Fruit fly (Drosophila melanogaster) whole organism, embryonic: ENCODE measurements around the gene nerfin-2.

Source experiments
- Antp ChIP-seq: fragments of 200-800 bp; sonication (Bioruptor generic); optimal IDR thresholded peaks from 3 replicates; lab custom pipeline; 2016; ENCODE audit warnings: missing biosample characterization, missing genetic modification characterization
- C15 ChIP-seq: fragments of 200-800 bp; sonication (Bioruptor generic); IDR thresholded peaks from 3 replicates; pipeline ENCODE4 v1.3.6; 2022; ENCODE audit warnings: missing biosample characterization, missing genetic modification characterization
- CG10543 ChIP-seq: fragments of 200-800 bp; sonication (Bioruptor generic); optimal IDR thresholded peaks from 3 replicates; lab custom pipeline; 2017; ENCODE audit warnings: missing biosample characterization, mild to moderate bottlenecking, missing genetic modification characterization, moderate library complexity
- CG16863 ChIP-seq: fragments of 200-800 bp; sonication (Bioruptor generic); optimal IDR thresholded peaks from 3 replicates; lab custom pipeline; 2016; ENCODE audit warnings: missing biosample characterization, missing genetic modification characterization
- CG18599 ChIP-seq: fragments of 200-800 bp; sonication (Bioruptor generic); optimal IDR thresholded peaks from 3 replicates; lab custom pipeline; 2017; ENCODE audit warnings: missing biosample characterization, missing genetic modification characterization, mild to moderate bottlenecking, moderate library complexity, missing genetic modification reagents
- CG2116 ChIP-seq: fragments of 200-800 bp; sonication (Bioruptor generic); optimal IDR thresholded peaks from 3 replicates; lab custom pipeline; 2018; ENCODE audit warnings: missing biosample characterization, mild to moderate bottlenecking, missing genetic modification characterization
- CG30020 ChIP-seq: fragments of 200-800 bp; optimal IDR thresholded peaks from 2 replicates; lab custom pipeline; 2019; ENCODE audit warnings: missing biosample characterization, mild to moderate bottlenecking, missing genetic modification characterization, moderate library complexity
- CG31388 ChIP-seq: fragments of 200-800 bp; sonication (Bioruptor generic); optimal IDR thresholded peaks from 2 replicates; lab custom pipeline; 2016; ENCODE audit warnings: missing biosample characterization, missing genetic modification characterization
- CG3847 ChIP-seq: fragments of 200-800 bp; sonication (Bioruptor generic); IDR thresholded peaks from 2 replicates; pipeline ENCODE4 v1.3.6; 2022; ENCODE audit warnings: missing biosample characterization, missing genetic modification characterization
- CG42726 ChIP-seq: fragments of 200-800 bp; sonication (Bioruptor generic); IDR thresholded peaks from 2 replicates; pipeline ENCODE4 v1.3.6; 2022; ENCODE audit warnings: missing biosample characterization, missing genetic modification characterization; ENCODE audit not compliant: partially characterized antibody
- CG4328 ChIP-seq: fragments of 200-800 bp; sonication (Bioruptor generic); optimal IDR thresholded peaks from 3 replicates; lab custom pipeline; 2017; ENCODE audit warnings: missing biosample characterization, missing genetic modification reagents, missing genetic modification characterization
- CG4404 ChIP-seq: fragments of 200-800 bp; sonication (Bioruptor generic); IDR thresholded peaks from 2 replicates; pipeline ENCODE4 v1.3.6; 2022; ENCODE audit warnings: missing biosample characterization, missing genetic modification characterization
- CG4424 ChIP-seq: fragments of 200-800 bp; sonication (Bioruptor generic); optimal IDR thresholded peaks from 3 replicates; lab custom pipeline; 2016; ENCODE audit warnings: missing biosample characterization, missing genetic modification characterization
- CG5953 ChIP-seq: fragments of 200-800 bp; sonication (Bioruptor generic); IDR thresholded peaks from 2 replicates; pipeline ENCODE4 v1.3.6; 2022; ENCODE audit warnings: missing biosample characterization, missing genetic modification characterization
- CG7745 ChIP-seq: fragments of 200-800 bp; sonication (Bioruptor generic); optimal IDR thresholded peaks from 2 replicates; lab custom pipeline; 2018; ENCODE audit warnings: missing biosample characterization, mild to moderate bottlenecking, missing genetic modification characterization, moderate library complexity
- CG7987 ChIP-seq: fragments of 200-800 bp; sonication (Bioruptor generic); optimal IDR thresholded peaks from 2 replicates; lab custom pipeline; 2018; ENCODE audit warnings: missing biosample characterization, mild to moderate bottlenecking, missing genetic modification characterization, moderate library complexity
- CG8924 ChIP-seq: fragments of 200-800 bp; optimal IDR thresholded peaks from 3 replicates; lab custom pipeline; 2019; ENCODE audit warnings: missing biosample characterization, mild to moderate bottlenecking, missing genetic modification characterization, moderate library complexity
- CG9437 ChIP-seq: fragments of 200-800 bp; sonication (Bioruptor generic); optimal IDR thresholded peaks from 2 replicates; lab custom pipeline; 2018; ENCODE audit warnings: missing biosample characterization, mild to moderate bottlenecking, missing genetic modification characterization
- Dfd ChIP-seq, 2 experiments: fragments of >200 bp; optimal IDR thresholded peaks; 2 replicates each; lab custom pipeline; 2017; ENCODE audit warnings: missing biosample characterization in 2 of 2, missing genetic modification characterization in 2 of 2
- Doc2 ChIP-seq: fragments of 200-800 bp; sonication (Bioruptor generic); IDR thresholded peaks from 2 replicates; pipeline ENCODE4 v1.3.6; 2022; ENCODE audit warnings: missing biosample characterization, missing genetic modification characterization
- HLH3B ChIP-seq: fragments of 200-800 bp; sonication (Bioruptor generic); IDR thresholded peaks from 2 replicates; pipeline ENCODE4 v1.3.6; 2022; ENCODE audit warnings: missing biosample characterization, missing genetic modification characterization
- HLHmδ ChIP-seq: fragments of 200-800 bp; sonication (Bioruptor generic); optimal IDR thresholded peaks from 2 replicates; lab custom pipeline; 2018; ENCODE audit warnings: missing biosample characterization, mild to moderate bottlenecking, missing genetic modification characterization, moderate library complexity
- Hey ChIP-seq: fragments of 200-800 bp; sonication (Bioruptor generic); optimal IDR thresholded peaks from 3 replicates; lab custom pipeline; 2018; ENCODE audit warnings: missing biosample characterization, mild to moderate bottlenecking, missing genetic modification characterization
- Hr3 ChIP-seq: fragments of 200-800 bp; sonication (Bioruptor generic); optimal IDR thresholded peaks from 3 replicates; lab custom pipeline; 2016; ENCODE audit warnings: missing biosample characterization, missing genetic modification characterization
- Meics ChIP-seq: fragments of 200-800 bp; sonication (Bioruptor generic); optimal IDR thresholded peaks from 2 replicates; lab custom pipeline; 2017; ENCODE audit warnings: missing biosample characterization, mild to moderate bottlenecking, missing genetic modification characterization
- Myb ChIP-seq: fragments of 200-800 bp; sonication (Bioruptor generic); optimal IDR thresholded peaks from 2 replicates; lab custom pipeline; 2016; ENCODE audit warnings: missing biosample characterization, missing genetic modification characterization
- Oli ChIP-seq: fragments of 200-800 bp; sonication (Bioruptor generic); optimal IDR thresholded peaks from 2 replicates; lab custom pipeline; 2018; ENCODE audit warnings: missing biosample characterization, mild to moderate bottlenecking, missing genetic modification characterization, moderate library complexity
- Pdp1 ChIP-seq, 2 experiments: fragments of 200-800 bp; sonication (Bioruptor generic); optimal IDR thresholded peaks; 3 replicates each; lab custom pipeline; 2016; ENCODE audit warnings: missing biosample characterization in 2 of 2, missing genetic modification characterization in 2 of 2, mild to moderate bottlenecking in 1 of 2, moderate library complexity in 1 of 2
- Tbp ChIP-seq: fragments of >200 bp; optimal IDR thresholded peaks from 2 replicates; lab custom pipeline; 2018; ENCODE audit warnings: missing biosample characterization, missing genetic modification characterization
- Trl ChIP-seq, 3 experiments: fragments of >200 bp in 2 of 3; fragments of 200-800 bp in 1 of 3; sonication (Bioruptor generic) in 1 of 3; optimal IDR thresholded peaks; 2 replicates in 1 of 3; 3 replicates in 2 of 3; lab custom pipeline; 2016 to 2017; ENCODE audit warnings: missing biosample characterization in 1 of 3, missing genetic modification characterization in 1 of 3
- amos ChIP-seq: fragments of 200-800 bp; sonication (Bioruptor generic); IDR thresholded peaks from 2 replicates; pipeline ENCODE4 v1.3.6; 2022; ENCODE audit warnings: missing biosample characterization, missing genetic modification characterization; ENCODE audit not compliant: partially characterized antibody
- ato ChIP-seq: fragments of 200-800 bp; sonication (Bioruptor generic); IDR thresholded peaks from 2 replicates; pipeline ENCODE4 v1.3.6; 2022; ENCODE audit warnings: missing biosample characterization, missing genetic modification characterization; ENCODE audit not compliant: partially characterized antibody
- bsh ChIP-seq, 2 experiments: fragments of 200-800 bp; sonication (Bioruptor generic); optimal IDR thresholded peaks; 2 replicates each; lab custom pipeline; 2017 to 2018; ENCODE audit warnings: mild to moderate bottlenecking in 2 of 2, missing biosample characterization in 2 of 2, missing genetic modification characterization in 2 of 2, moderate library complexity in 1 of 2
- chif ChIP-seq, 2 experiments: fragments of 200-800 bp; sonication (Bioruptor generic); optimal IDR thresholded peaks; 3 replicates each; lab custom pipeline; 2016; ENCODE audit warnings: missing biosample characterization in 2 of 2, missing genetic modification characterization in 2 of 2
- corto ChIP-seq: fragments of 200-800 bp; sonication (Bioruptor generic); optimal IDR thresholded peaks from 2 replicates; lab custom pipeline; 2016; ENCODE audit warnings: missing biosample characterization, mild to moderate bottlenecking, missing genetic modification characterization, moderate library complexity
- emc ChIP-seq: fragments of 200-800 bp; sonication (Bioruptor generic); optimal IDR thresholded peaks from 2 replicates; lab custom pipeline; 2016; ENCODE audit warnings: missing biosample characterization, missing genetic modification characterization
- mirr ChIP-seq: fragments of 200-800 bp; sonication (Bioruptor generic); optimal IDR thresholded peaks from 3 replicates; lab custom pipeline; 2018; ENCODE audit warnings: missing biosample characterization, mild to moderate bottlenecking, missing genetic modification characterization
- otp ChIP-seq: fragments of 200-800 bp; sonication (Bioruptor generic); IDR thresholded peaks from 3 replicates; pipeline ENCODE4, ENCODE4 v1.3.6; 2022; ENCODE audit warnings: missing biosample characterization, missing genetic modification characterization
- pan ChIP-seq, 4 experiments: fragments of >200 bp in 3 of 4; fragments of 200-800 bp in 1 of 4; sonication (Bioruptor generic) in 1 of 4; optimal IDR thresholded peaks in 3 of 4; IDR thresholded peaks in 1 of 4; 2 replicates each; pipeline versions ENCODE4 v1.3.6 to Lab custom; 2017 to 2022; ENCODE audit warnings: missing biosample characterization in 2 of 4, missing genetic modification characterization in 2 of 4, mixed read lengths in 1 of 4
- pb ChIP-seq: fragments of 200-800 bp; sonication (Bioruptor generic); optimal IDR thresholded peaks from 3 replicates; lab custom pipeline; 2016; ENCODE audit warnings: missing biosample characterization, missing genetic modification characterization
- peb ChIP-seq: fragments of 200-800 bp; sonication (Bioruptor generic); IDR thresholded peaks from 2 replicates; pipeline ENCODE4 v1.3.6; 2022; ENCODE audit warnings: missing biosample characterization, missing genetic modification characterization
- pzg ChIP-seq: fragments of 200-800 bp; sonication (Bioruptor generic); optimal IDR thresholded peaks from 3 replicates; lab custom pipeline; 2018; ENCODE audit warnings: missing biosample characterization, mild to moderate bottlenecking, missing genetic modification characterization, moderate library complexity
- rib ChIP-seq: fragments of 200-800 bp; sonication (Bioruptor generic); IDR thresholded peaks from 2 replicates; pipeline ENCODE4 v1.3.6; 2022; ENCODE audit warnings: missing biosample characterization, missing genetic modification characterization
- sd ChIP-seq: fragments of 200-800 bp; sonication (Bioruptor generic); optimal IDR thresholded peaks from 3 replicates; lab custom pipeline; 2018; ENCODE audit warnings: missing biosample characterization, mild to moderate bottlenecking, missing genetic modification characterization, moderate library complexity
- sisA ChIP-seq: fragments of 200-800 bp; sonication (Bioruptor generic); IDR thresholded peaks from 2 replicates; pipeline ENCODE4 v1.3.6; 2022; ENCODE audit warnings: missing biosample characterization, missing genetic modification characterization
- slbo ChIP-seq: fragments of 200-800 bp; sonication (Bioruptor generic); IDR thresholded peaks from 2 replicates; pipeline ENCODE4 v1.3.6; 2022; ENCODE audit warnings: missing biosample characterization, missing genetic modification characterization
- stwl ChIP-seq: fragments of 200-800 bp; sonication (Bioruptor generic); optimal IDR thresholded peaks from 3 replicates; lab custom pipeline; 2018; ENCODE audit warnings: missing biosample characterization, mild to moderate bottlenecking, missing genetic modification characterization, moderate library complexity
- tio ChIP-seq: fragments of 200-800 bp; sonication (Bioruptor generic); optimal IDR thresholded peaks from 2 replicates; lab custom pipeline; 2017; ENCODE audit warnings: missing biosample characterization, missing genetic modification characterization, inconsistent platforms
- unpg ChIP-seq: fragments of 200-800 bp; sonication (Bioruptor generic); optimal IDR thresholded peaks from 3 replicates; lab custom pipeline; 2018; ENCODE audit warnings: missing biosample characterization, mild to moderate bottlenecking, missing genetic modification characterization, moderate library complexity
- zen ChIP-seq: fragments of 200-800 bp; sonication (Bioruptor generic); optimal IDR thresholded peaks from 3 replicates; lab custom pipeline; 2018; ENCODE audit warnings: missing biosample characterization, mild to moderate bottlenecking, missing genetic modification characterization, moderate library complexity

The nerfin-2 gene

dm6 chr3R:10053559-10053958 is 17.4 kb upstream of the nerfin-2 start (continued):
- no peak for TF ChIP-seq CG7745 (tag; lab: Kevin White, UChicago)
- no peak for TF ChIP-seq CG9437 (GFP tag; lab: Kevin White, UChicago)
- no peak for TF ChIP-seq bsh (GFP tag; optimal IDR thresholded peaks at IDR 0.05; lab: Kevin White, UChicago)
- TF ChIP-seq C15, result no peak
- TF ChIP-seq Hr3 (GFP tag; lab: Kevin White, UChicago), result no peak
- no peak for TF ChIP-seq Tbp (GFP tag; lab: Kevin White, UChicago)
- TF ChIP-seq Oli (tag; lab: Kevin White, UChicago), result no peak
- no peak for TF ChIP-seq CG18599 (GFP tag; lab: Kevin White, UChicago)
- no peak for TF ChIP-seq CG42726
- no peak for TF ChIP-seq corto
- TF ChIP-seq rib (GFP tag; lab: Robert Waterston, UW), result no peak
- TF ChIP-seq CG5953 (GFP tag; lab: Robert Waterston, UW), result no peak
- no peak for TF ChIP-seq slbo (GFP tag; lab: Robert Waterston, UW)
- TF ChIP-seq Myb (GFP tag; lab: Kevin White, UChicago), result peak; percentile 42
- no peak for TF ChIP-seq pan (optimal IDR thresholded peaks at IDR 0.05; lab: Kevin White, UChicago)
- no peak for TF ChIP-seq pan (GFP tag; optimal IDR thresholded peaks at IDR 0.05 in 1 of 2, IDR thresholded peaks at IDR 0.05 in 1 of 2)
- no peak for TF ChIP-seq CG3847
- no peak for TF ChIP-seq CG16863 (GFP tag; lab: Kevin White, UChicago)
- TF ChIP-seq stwl (tag; lab: Kevin White, UChicago), result peak; percentile 29
- no peak for TF ChIP-seq chif (GFP tag; optimal IDR thresholded peaks at IDR 0.05; lab: Kevin White, UChicago)
- no peak for TF ChIP-seq pb (GFP tag; lab: Kevin White, UChicago)
- TF ChIP-seq Trl (optimal IDR thresholded peaks at IDR 0.05; lab: Kevin White, UChicago), result no peak
- no peak for TF ChIP-seq Trl (GFP tag; optimal IDR thresholded peaks at IDR 0.05; lab: Kevin White, UChicago)
- TF ChIP-seq CG7987 (GFP tag; lab: Kevin White, UChicago), result peak; percentile 0
- no peak for TF ChIP-seq amos (GFP tag; lab: Robert Waterston, UW)
- no peak for TF ChIP-seq peb
- TF ChIP-seq CG31388 (GFP tag; lab: Kevin White, UChicago), result no peak
- no peak for TF ChIP-seq sd (tag; lab: Kevin White, UChicago)
- TF ChIP-seq ato (GFP tag; lab: Robert Waterston, UW), result no peak
- no peak for TF ChIP-seq HLHmδ (GFP tag; lab: Kevin White, UChicago)
- TF ChIP-seq Doc2, result no peak
- TF ChIP-seq HLH3B, result no peak
- TF ChIP-seq pzg, result no peak
- no peak for TF ChIP-seq CG10543 (GFP tag; lab: Kevin White, UChicago)
- TF ChIP-seq tio, result no peak
- TF ChIP-seq mirr (GFP tag; lab: Kevin White, UChicago), result peak; percentile 4
- TF ChIP-seq emc, result no peak
- TF ChIP-seq CG8924 (tag; lab: Kevin White, UChicago), result no peak
- no peak for TF ChIP-seq Pdp1 (GFP tag; optimal IDR thresholded peaks at IDR 0.05; lab: Kevin White, UChicago)
- no peak for TF ChIP-seq Dfd (GFP tag; optimal IDR thresholded peaks at IDR 0.05; lab: Kevin White, UChicago)
- TF ChIP-seq CG30020 (tag; lab: Kevin White, UChicago), result no peak
- no peak for TF ChIP-seq Hey
- no peak for TF ChIP-seq CG4424
- TF ChIP-seq zen (tag; lab: Kevin White, UChicago), result peak; percentile 17
- TF ChIP-seq CG4404 (GFP tag; lab: Robert Waterston, UW), result no peak
- TF ChIP-seq CG4328 (GFP tag; lab: Kevin White, UChicago), result no peak
- peak; percentile 33 for TF ChIP-seq unpg (GFP tag; lab: Kevin White, UChicago)
- peak; percentile 44 for TF ChIP-seq Meics (GFP tag; lab: Kevin White, UChicago)
- TF ChIP-seq otp, result no peak
- no peak for TF ChIP-seq sisA (GFP tag; lab: Robert Waterston, UW)
- no peak for TF ChIP-seq Antp (GFP tag; lab: Kevin White, UChicago)
- TF ChIP-seq CG2116, result no peak
